Fruit fly (Drosophila melanogaster) S2 (cell line): ENCODE results near the gene CG4004.

Source experiments
- CG8478 ChIP-seq: fragments of >200 bp; optimal IDR thresholded peaks from 2 replicates; lab custom pipeline; 2018
- CTCF ChIP-seq, 2 experiments: fragments of >200 bp; optimal IDR thresholded peaks; 2 replicates each; lab custom pipeline; 2018

DNA sequence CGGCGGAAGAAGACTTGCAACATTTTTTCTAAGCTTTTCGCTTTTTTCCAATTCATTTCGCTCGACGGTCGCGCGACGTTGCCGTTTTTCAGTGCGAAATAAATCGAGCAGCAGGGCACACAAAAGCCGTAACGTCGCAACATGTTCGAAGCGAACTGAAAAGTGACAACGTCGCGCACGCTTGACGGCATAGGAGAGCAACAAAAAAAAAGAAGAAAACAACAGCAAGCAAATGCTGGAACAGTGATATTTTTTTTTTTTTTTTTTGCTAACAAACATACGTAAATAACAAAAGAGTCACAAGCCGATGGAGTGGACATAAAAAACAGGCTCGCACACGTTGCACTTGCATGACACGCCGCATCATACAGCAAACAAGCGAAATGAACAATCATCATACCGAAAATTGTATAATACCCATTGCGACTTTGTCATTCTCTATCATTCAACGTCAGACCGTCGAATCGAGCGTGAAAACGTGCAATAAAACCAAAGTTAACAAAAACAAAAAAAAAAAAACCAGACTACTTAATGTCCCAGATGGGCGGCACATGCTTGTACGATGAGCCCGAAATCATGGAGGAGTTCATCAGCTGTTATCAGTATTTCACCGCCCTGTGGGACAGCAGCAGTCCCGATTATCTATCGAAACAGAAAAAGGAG lies at the start of gene CG4004:
- no peak for TF ChIP-seq CTCF (optimal IDR thresholded peaks at IDR 0.05; lab: Kevin White, UChicago)
- no peak for TF ChIP-seq CG8478 (lab: Kevin White, UChicago)
